Worm (Caenorhabditis elegans) whole organism, L4/young adult: ENCODE data around the gene H38K22.9.
A peak's percentile ranks its signal among the peaks of the same experiment; 100 is the strongest.

Source experiments
- W03F9.2 ChIP-seq: fragments of 150-350 bp; optimal IDR thresholded peaks from 2 replicates; lab custom pipeline; 2014; ENCODE audit warnings: missing biosample characterization, missing genetic modification characterization
- him-1 ChIP-seq: sonication (generic microtip); optimal IDR thresholded peaks from 2 replicates; lab custom pipeline; 2016; ENCODE audit warnings: missing genotype, missing genetic modification reagents, missing genetic modification characterization, missing compliant biosample characterization

DNA sequence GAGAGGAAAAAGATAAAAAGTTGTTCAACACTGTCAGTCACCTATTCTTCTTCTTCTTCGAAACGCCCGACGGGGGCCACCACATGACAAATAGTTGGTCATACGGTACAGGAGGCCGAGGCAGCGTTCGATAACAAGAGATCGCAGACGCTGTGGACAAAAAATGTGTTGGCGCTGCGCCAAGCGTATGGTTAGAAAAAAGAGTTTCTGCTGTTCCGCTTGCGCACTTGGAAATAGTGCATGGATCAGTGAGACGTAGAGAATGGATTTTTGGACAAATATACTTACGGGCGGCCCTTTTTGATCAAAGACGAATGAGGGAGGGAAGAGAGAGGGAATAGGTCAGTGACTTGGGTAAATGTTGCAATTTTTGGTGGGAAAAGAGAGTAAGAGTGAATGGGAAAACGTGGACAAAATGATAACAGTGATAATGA lies 39.2 kb upstream of the H38K22.9 start:
- TF ChIP-seq him-1 (tag; lab: Kevin White, UChicago): no peak
- TF ChIP-seq W03F9.2: peak; percentile 50
